Worm (Caenorhabditis elegans) whole organism, early embryonic: ENCODE measurements around the gene F55G1.1.

Source experiments
- B0310.2 ChIP-seq: sonication (generic microtip); optimal IDR thresholded peaks from 2 replicates; lab custom pipeline; 2016; ENCODE audit warnings: mild to moderate bottlenecking, missing genetic modification characterization, missing compliant biosample characterization
- F13C5.2 ChIP-seq: sonication (generic microtip); optimal IDR thresholded peaks from 2 replicates; lab custom pipeline; 2017; ENCODE audit warnings: mild to moderate bottlenecking, missing genetic modification characterization, inconsistent platforms, missing compliant biosample characterization
- aly-1 ChIP-seq: sonication (generic microtip); optimal IDR thresholded peaks from 2 replicates; lab custom pipeline; 2016; ENCODE audit warnings: missing genetic modification characterization, missing compliant biosample characterization
- ama-1 ChIP-seq: fragments of 150-350 bp; optimal IDR thresholded peaks from 2 replicates; lab custom pipeline; 2014
- ceh-13 ChIP-seq: fragments of 200-800 bp; sonication (Bioruptor generic); optimal IDR thresholded peaks from 2 replicates; lab custom pipeline; 2018; ENCODE audit warnings: mild to moderate bottlenecking, missing genetic modification characterization, missing compliant biosample characterization
- ceh-36 ChIP-seq: sonication (generic microtip); optimal IDR thresholded peaks from 2 replicates; lab custom pipeline; 2016; ENCODE audit warnings: missing genetic modification characterization, inconsistent platforms, missing compliant biosample characterization
- ets-7 ChIP-seq: sonication (generic microtip); optimal IDR thresholded peaks from 2 replicates; lab custom pipeline; 2016; ENCODE audit warnings: missing genotype, missing genetic modification characterization, missing compliant biosample characterization
- flt-1 ChIP-seq: fragments of 200-800 bp; sonication (Bioruptor generic); IDR thresholded peaks from 2 replicates; pipeline ENCODE4 v1.3.6; 2022; ENCODE audit warnings: missing genetic modification characterization, missing compliant biosample characterization
- hmbx-1 ChIP-seq: sonication (generic microtip); optimal IDR thresholded peaks from 2 replicates; lab custom pipeline; 2016; ENCODE audit warnings: mild to moderate bottlenecking, missing genetic modification characterization, missing compliant biosample characterization
- hmg-4 ChIP-seq: fragments of 200-800 bp; sonication (Bioruptor generic); optimal IDR thresholded peaks from 2 replicates; lab custom pipeline; 2018; ENCODE audit warnings: mild to moderate bottlenecking, missing genetic modification characterization, missing compliant biosample characterization
- hnd-1 ChIP-seq: sonication (generic microtip); optimal IDR thresholded peaks from 2 replicates; lab custom pipeline; 2016; ENCODE audit warnings: missing genetic modification characterization, missing compliant biosample characterization
- pes-1 ChIP-seq: fragments of 200-800 bp; sonication (Bioruptor generic); IDR thresholded peaks from 2 replicates; pipeline ENCODE4 v1.3.6; 2022; ENCODE audit warnings: missing genetic modification reagents, missing genetic modification characterization, missing compliant biosample characterization
- scrt-1 ChIP-seq: fragments of 200-800 bp; sonication (Bioruptor generic); IDR thresholded peaks from 2 replicates; pipeline ENCODE4 v1.3.6; 2022; ENCODE audit warnings: missing genetic modification characterization, missing compliant biosample characterization
- sea-1 ChIP-seq: fragments of 200-800 bp; sonication (Bioruptor generic); conservative IDR thresholded peaks from 2 replicates; pipeline ENCODE4 v1.3.6; 2022; ENCODE audit warnings: missing genetic modification characterization, missing compliant biosample characterization
- tbx-11 ChIP-seq: fragments of 200-800 bp; sonication (Bioruptor generic); IDR thresholded peaks from 2 replicates; pipeline ENCODE4 v1.3.6; 2022; ENCODE audit warnings: missing genetic modification characterization, missing compliant biosample characterization
- tbx-37 ChIP-seq: fragments of 200-800 bp; sonication (Bioruptor generic); conservative IDR thresholded peaks from 2 replicates; pipeline ENCODE4 v1.3.6; 2022; ENCODE audit warnings: missing genetic modification reagents, missing genetic modification characterization, missing compliant biosample characterization
- tra-4 ChIP-seq: sonication (generic microtip); optimal IDR thresholded peaks from 2 replicates; lab custom pipeline; 2017; ENCODE audit warnings: missing genetic modification characterization, missing compliant biosample characterization

Gene F55G1.1

DNA sequence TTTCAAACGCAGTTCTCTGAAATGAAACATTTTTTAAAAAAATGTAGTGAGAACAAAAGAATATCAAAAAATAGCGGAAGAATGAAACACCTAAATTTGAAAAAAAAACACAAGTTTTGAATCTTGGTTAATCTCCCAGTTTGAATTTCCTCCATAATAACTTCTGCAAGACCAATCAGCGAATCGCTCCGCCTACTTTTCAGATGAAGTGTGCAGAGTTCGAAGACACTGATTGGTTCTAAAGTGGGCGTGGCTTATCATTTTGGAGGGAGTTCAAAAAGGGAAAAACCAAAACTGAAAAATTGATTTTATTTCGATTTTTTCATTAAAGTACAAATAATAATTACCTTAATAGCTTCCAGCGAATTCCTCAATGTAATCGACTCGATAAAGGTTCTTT lies 19.3 kb downstream of the F55G1.1 start:
- TF ChIP-seq F13C5.2 (no peak), ets-7 (tag; lab: Kevin White, UChicago) (no peak), B0310.2 (tag; lab: Kevin White, UChicago) (no peak), aly-1 (tag; lab: Kevin White, UChicago) (no peak), pes-1 (GFP tag; lab: Robert Waterston, UW) (no peak)

DNA sequence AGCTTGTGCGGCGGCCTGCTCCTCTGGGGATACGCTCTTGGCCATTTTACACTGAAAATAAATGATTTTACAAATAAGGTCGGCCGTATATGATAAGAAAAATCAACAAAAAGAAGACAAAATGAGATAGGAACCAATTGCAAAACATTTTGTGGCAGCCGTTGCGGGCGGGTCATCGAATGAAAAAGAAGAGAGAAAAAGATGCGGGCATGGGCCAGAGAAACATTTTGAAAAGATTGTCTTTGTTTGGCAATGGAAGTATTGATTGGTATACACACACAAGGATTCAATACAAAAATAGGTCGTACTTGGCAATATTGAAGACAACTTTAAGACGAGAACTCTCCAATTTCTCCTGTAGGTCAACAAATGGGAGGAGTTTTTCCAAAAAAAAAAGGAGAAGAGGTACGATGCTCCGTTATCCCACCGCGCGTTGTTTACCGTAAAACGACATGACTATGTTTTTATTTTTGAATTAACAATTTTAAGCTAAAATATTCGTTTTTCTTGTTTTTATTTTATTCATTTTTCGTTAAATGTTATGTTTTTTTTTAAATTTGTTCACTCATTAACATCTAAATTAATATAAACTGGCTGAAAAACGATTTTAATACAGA lies 21.2 kb downstream of the F55G1.1 start, which contains the start of the genes plc-4 and R05G6.4:
Gene plc-4 (minus strand): TSS at position 51 of the 617 bp plus-strand sequence.
Gene R05G6.4 (plus strand): TSS at position 617 of the 617 bp plus-strand sequence.
- no peak for TF ChIP-seq pes-1 (GFP tag; lab: Robert Waterston, UW)
- no peak for TF ChIP-seq tbx-37
- TF ChIP-seq ets-7 (tag; lab: Kevin White, UChicago), result no peak
- TF ChIP-seq tra-4 (tag; lab: Kevin White, UChicago), result no peak
- no peak for TF ChIP-seq sea-1 (GFP tag; lab: Robert Waterston, UW)
- TF ChIP-seq hmbx-1 (tag; lab: Kevin White, UChicago), result no peak
- TF ChIP-seq hmg-4 (GFP tag; lab: Kevin White, UChicago), result no peak
- TF ChIP-seq flt-1 (GFP tag; lab: Robert Waterston, UW), result no peak
- TF ChIP-seq tbx-11 (GFP tag; lab: Robert Waterston, UW), result no peak
- TF ChIP-seq ceh-13 (GFP tag; lab: Kevin White, UChicago), result no peak
- TF ChIP-seq ceh-36 (tag; lab: Kevin White, UChicago), result no peak
- TF ChIP-seq hnd-1 (tag; lab: Kevin White, UChicago), result no peak
- TF ChIP-seq ama-1 (lab: Kevin White, UChicago), result no peak
- TF ChIP-seq B0310.2 (tag; lab: Kevin White, UChicago), result no peak
- no peak for TF ChIP-seq aly-1 (tag; lab: Kevin White, UChicago)

DNA sequence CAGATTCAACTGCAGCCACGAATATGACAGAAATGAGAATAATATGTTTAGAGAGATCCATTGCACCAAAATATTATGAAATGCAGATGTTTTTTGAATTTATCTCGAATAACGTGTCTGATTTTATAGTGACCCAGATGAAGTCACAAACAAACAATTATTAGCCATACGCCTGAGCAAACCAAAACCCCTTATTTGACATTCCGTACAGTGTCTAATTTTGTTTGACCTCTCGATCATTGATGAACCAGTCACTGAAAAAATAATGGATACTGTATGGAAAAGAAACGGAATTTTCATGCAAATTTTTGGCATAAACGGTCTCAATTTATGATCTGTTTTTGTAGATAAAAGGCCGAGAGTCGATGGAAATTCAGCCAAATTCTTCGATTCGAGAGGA lies 24.6 kb downstream of the F55G1.1 start, which contains the start of the genes R05G6.9 and R05G6.3:
Gene R05G6.9 (minus strand): TSS at position 101 of the 400 bp plus-strand sequence.
Gene R05G6.3 (plus strand): TSS at position 386 of the 400 bp plus-strand sequence.
- TF ChIP-seq flt-1 (GFP tag; lab: Robert Waterston, UW) (no peak), scrt-1 (GFP tag; lab: Robert Waterston, UW) (no peak), tbx-37 (no peak), hmbx-1 (tag; lab: Kevin White, UChicago) (no peak)

DNA sequence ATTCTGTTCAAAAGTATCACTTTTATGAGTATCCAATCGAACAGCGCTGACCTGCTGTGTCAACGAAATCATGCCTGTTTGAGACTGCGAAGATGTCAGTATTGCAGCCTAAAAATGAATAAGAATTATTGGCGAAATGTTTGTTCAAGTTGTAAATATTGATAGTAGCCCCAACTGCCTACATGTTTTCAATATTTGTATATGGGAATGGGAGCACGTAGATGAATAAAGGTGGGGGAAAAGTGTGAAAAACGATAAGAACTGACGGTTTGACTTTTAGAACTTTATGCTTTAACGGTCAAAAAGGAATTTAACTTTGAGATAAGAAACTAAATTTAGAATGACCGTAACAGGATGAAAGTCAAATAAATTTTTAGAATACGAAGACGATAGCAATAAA lies 28.7 kb downstream of the F55G1.1 start:
- no peak for TF ChIP-seq aly-1 (tag; lab: Kevin White, UChicago)
- no peak for TF ChIP-seq hnd-1 (tag; lab: Kevin White, UChicago)
- no peak for TF ChIP-seq hmbx-1 (tag; lab: Kevin White, UChicago)
- no peak for TF ChIP-seq tbx-37
- TF ChIP-seq ama-1 (lab: Kevin White, UChicago), result no peak
- TF ChIP-seq B0310.2 (tag; lab: Kevin White, UChicago), result no peak
- TF ChIP-seq pes-1 (GFP tag; lab: Robert Waterston, UW), result no peak
- no peak for TF ChIP-seq F13C5.2
- TF ChIP-seq ceh-36 (tag; lab: Kevin White, UChicago), result no peak

DNA sequence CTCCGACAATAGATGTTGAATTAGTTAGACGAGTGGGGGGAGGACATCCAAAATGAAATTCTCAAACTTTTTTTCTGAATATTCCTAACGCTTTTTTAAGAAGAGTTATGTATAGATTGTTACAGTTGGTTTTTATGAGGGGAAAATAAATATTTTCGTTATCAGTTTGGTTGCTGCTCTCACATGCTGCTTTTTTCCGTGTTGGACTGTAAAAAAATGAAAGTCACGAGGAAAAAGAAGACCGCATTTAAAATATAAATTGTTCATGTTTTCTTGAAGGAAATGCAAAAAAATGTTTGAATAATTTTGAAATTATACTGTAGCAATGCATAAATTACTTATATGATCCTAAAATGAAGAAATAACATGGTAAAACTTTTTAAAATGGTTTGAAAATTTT lies 29.3 kb downstream of the F55G1.1 start:
- TF ChIP-seq ets-7 (tag; lab: Kevin White, UChicago), result no peak
- TF ChIP-seq hmbx-1 (tag; lab: Kevin White, UChicago), result no peak
- TF ChIP-seq hnd-1 (tag; lab: Kevin White, UChicago), result no peak
- no peak for TF ChIP-seq tra-4 (tag; lab: Kevin White, UChicago)
- no peak for TF ChIP-seq tbx-37
- TF ChIP-seq F13C5.2, result no peak

DNA sequence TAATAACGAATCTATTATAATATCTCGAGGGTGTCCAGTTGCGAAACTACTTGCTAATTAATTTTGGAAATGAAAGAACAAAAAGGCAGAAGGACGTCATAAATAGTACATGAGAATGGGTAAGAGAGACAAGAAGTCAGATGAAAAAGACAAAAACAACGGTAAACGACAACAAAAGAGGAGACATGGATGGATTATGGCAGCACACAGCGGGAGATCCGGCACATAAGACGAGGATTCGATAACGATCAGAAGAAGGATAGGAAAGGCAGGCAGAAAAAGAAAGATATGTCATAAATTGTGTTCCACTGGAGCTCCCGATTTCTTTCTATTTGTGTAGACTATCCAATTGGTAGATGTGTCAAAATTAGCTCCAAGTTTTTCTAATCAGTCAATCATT lies 30.0 kb downstream of the F55G1.1 start:
- TF ChIP-seq hmbx-1 (tag; lab: Kevin White, UChicago) (no peak), tbx-37 (no peak), ets-7 (tag; lab: Kevin White, UChicago) (no peak), tbx-11 (GFP tag; lab: Robert Waterston, UW) (no peak), scrt-1 (GFP tag; lab: Robert Waterston, UW) (no peak)

DNA sequence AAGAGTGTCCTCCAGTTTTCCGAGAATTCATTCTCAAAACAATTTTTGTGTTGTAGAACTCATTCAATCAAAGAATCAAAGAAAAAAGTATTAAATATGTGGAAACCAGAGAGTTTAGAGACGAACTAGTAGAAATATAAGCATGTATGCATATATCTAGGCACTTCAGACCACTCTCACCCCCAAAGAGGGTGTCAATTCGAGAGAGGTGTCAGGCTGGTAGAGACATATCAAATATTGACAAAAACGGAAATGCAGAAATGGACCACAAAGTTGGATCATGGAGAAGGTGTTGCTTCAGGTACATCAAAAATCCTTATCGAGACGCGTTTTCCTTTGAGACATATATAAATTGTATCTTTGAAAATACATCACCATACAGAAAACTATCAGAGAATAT lies 32.2 kb downstream of the F55G1.1 start:
- TF ChIP-seq tbx-37 (no peak), tbx-11 (GFP tag; lab: Robert Waterston, UW) (no peak), hnd-1 (tag; lab: Kevin White, UChicago) (no peak), flt-1 (GFP tag; lab: Robert Waterston, UW) (no peak), pes-1 (GFP tag; lab: Robert Waterston, UW) (no peak), ceh-13 (GFP tag; lab: Kevin White, UChicago) (no peak), B0310.2 (tag; lab: Kevin White, UChicago) (no peak), scrt-1 (GFP tag; lab: Robert Waterston, UW) (no peak), ets-7 (tag; lab: Kevin White, UChicago) (no peak), tra-4 (tag; lab: Kevin White, UChicago) (no peak), sea-1 (GFP tag; lab: Robert Waterston, UW) (no peak), aly-1 (tag; lab: Kevin White, UChicago) (no peak), ama-1 (lab: Kevin White, UChicago) (no peak)
